Fruit fly (Drosophila melanogaster) whole organism, prepupa: Measurements from ENCODE around the gene Targ2.

Experiments
- CG10631 ChIP-seq: fragments of 200-800 bp; sonication (Bioruptor generic); optimal IDR thresholded peaks from 2 replicates; lab custom pipeline; 2016; ENCODE audit warnings: missing biosample characterization, missing genetic modification characterization
- CG10669 ChIP-seq: fragments of 200-800 bp; sonication (Bioruptor generic); optimal IDR thresholded peaks from 3 replicates; lab custom pipeline; 2018; ENCODE audit warnings: missing biosample characterization, mild to moderate bottlenecking, missing genetic modification characterization, moderate library complexity
- CG11294 ChIP-seq: fragments of 200-800 bp; sonication (Bioruptor generic); IDR thresholded peaks from 2 replicates; pipeline ENCODE4 v1.3.6; 2022; ENCODE audit warnings: missing biosample characterization, missing genetic modification characterization
- CG15336 ChIP-seq: fragments of 200-800 bp; sonication (Bioruptor generic); IDR thresholded peaks from 2 replicates; pipeline ENCODE4 v1.3.6; 2022; ENCODE audit warnings: missing biosample characterization, missing genetic modification characterization
- CG1621 ChIP-seq: fragments of 200-800 bp; sonication (Bioruptor generic); optimal IDR thresholded peaks from 3 replicates; lab custom pipeline; 2018; ENCODE audit warnings: missing biosample characterization, mild to moderate bottlenecking, missing genetic modification characterization
- CG32006 ChIP-seq: fragments of 200-800 bp; sonication (Bioruptor generic); optimal IDR thresholded peaks from 3 replicates; lab custom pipeline; 2017; ENCODE audit warnings: missing biosample characterization, mild to moderate bottlenecking, missing genetic modification characterization
- CG34406 ChIP-seq: fragments of 200-800 bp; sonication (Bioruptor generic); optimal IDR thresholded peaks from 3 replicates; lab custom pipeline; 2016; ENCODE audit warnings: missing biosample characterization, missing genetic modification characterization
- CG3919 ChIP-seq: fragments of 200-800 bp; sonication (Bioruptor generic); optimal IDR thresholded peaks from 3 replicates; lab custom pipeline; 2016; ENCODE audit warnings: missing biosample characterization, missing genetic modification characterization
- CG4318 ChIP-seq: fragments of 200-800 bp; sonication (Bioruptor generic); optimal IDR thresholded peaks from 3 replicates; lab custom pipeline; 2017; ENCODE audit warnings: missing biosample characterization, mild to moderate bottlenecking, missing genetic modification characterization
- CG6163 ChIP-seq: fragments of 200-800 bp; sonication (Bioruptor generic); IDR thresholded peaks from 3 replicates; pipeline ENCODE4 v1.3.6; 2022; ENCODE audit warnings: missing biosample characterization, missing genetic modification characterization
- CG6808 ChIP-seq: fragments of 200-800 bp; sonication (Bioruptor generic); optimal IDR thresholded peaks from 3 replicates; lab custom pipeline; 2017; ENCODE audit warnings: missing biosample characterization, missing genetic modification characterization, mild to moderate bottlenecking, moderate library complexity, missing genetic modification reagents
- CG7368 ChIP-seq: fragments of 200-800 bp; sonication (Bioruptor generic); optimal IDR thresholded peaks from 3 replicates; lab custom pipeline; 2016; ENCODE audit warnings: missing biosample characterization, missing genetic modification characterization
- CG8119 ChIP-seq: fragments of 200-800 bp; sonication (Bioruptor generic); IDR thresholded peaks from 3 replicates; pipeline ENCODE4 v1.3.6; 2022; ENCODE audit warnings: missing biosample characterization, missing genetic modification characterization
- CG8632 ChIP-seq: fragments of 200-800 bp; sonication (Bioruptor generic); optimal IDR thresholded peaks from 3 replicates; lab custom pipeline; 2016; ENCODE audit warnings: missing biosample characterization, missing genetic modification characterization
- CG9139 ChIP-seq: fragments of 200-800 bp; sonication (Bioruptor generic); optimal IDR thresholded peaks from 3 replicates; lab custom pipeline; 2017; ENCODE audit warnings: missing biosample characterization, mild to moderate bottlenecking, missing genetic modification characterization
- Eip78C ChIP-seq: fragments of 200-800 bp; sonication (Bioruptor generic); peaks from one replicate; lab custom pipeline; 2016; ENCODE audit warnings: missing biosample characterization, missing genetic modification characterization
- Eip93F ChIP-seq: fragments of 200-800 bp; sonication (Bioruptor generic); optimal IDR thresholded peaks from 2 replicates; lab custom pipeline; 2016; ENCODE audit warnings: missing biosample characterization, mild to moderate bottlenecking, missing genetic modification characterization
- Ets21C ChIP-seq: fragments of 200-800 bp; sonication (Bioruptor generic); optimal IDR thresholded peaks from 3 replicates; lab custom pipeline; 2016; ENCODE audit warnings: missing biosample characterization, missing genetic modification characterization
- Ets96B ChIP-seq: fragments of 200-800 bp; optimal IDR thresholded peaks from 2 replicates; lab custom pipeline; 2019; ENCODE audit warnings: missing biosample characterization, mild to moderate bottlenecking, missing genetic modification characterization, moderate library complexity
- Hr38 ChIP-seq: sonication (Bioruptor generic); optimal IDR thresholded peaks from 2 replicates; lab custom pipeline; 2016; ENCODE audit warnings: missing biosample characterization, missing genetic modification characterization
- Hr39 ChIP-seq: fragments of 200-800 bp; sonication (Bioruptor generic); optimal IDR thresholded peaks from 2 replicates; lab custom pipeline; 2016; ENCODE audit warnings: missing biosample characterization, missing genetic modification characterization
- Hr4 ChIP-seq: fragments of 200-800 bp; sonication (Bioruptor generic); optimal IDR thresholded peaks from 3 replicates; lab custom pipeline; 2016; ENCODE audit warnings: missing biosample characterization, missing genetic modification characterization
- Met ChIP-seq: fragments of 200-800 bp; sonication (Bioruptor generic); optimal IDR thresholded peaks from 3 replicates; lab custom pipeline; 2016; ENCODE audit warnings: missing biosample characterization, missing genetic modification characterization
- OdsH ChIP-seq: fragments of 200-800 bp; sonication (Bioruptor generic); optimal IDR thresholded peaks from 3 replicates; lab custom pipeline; 2016; ENCODE audit warnings: missing biosample characterization, missing genetic modification characterization
- Smox ChIP-seq: fragments of 200-800 bp; sonication (Bioruptor generic); optimal IDR thresholded peaks from 3 replicates; lab custom pipeline; 2016; ENCODE audit warnings: missing biosample characterization, missing genetic modification characterization
- Sox14 ChIP-seq: fragments of 200-800 bp; sonication (Bioruptor generic); optimal IDR thresholded peaks from 3 replicates; lab custom pipeline; 2016; ENCODE audit warnings: missing biosample characterization, missing genetic modification characterization
- achi ChIP-seq: fragments of 200-800 bp; sonication (Bioruptor generic); optimal IDR thresholded peaks from 3 replicates; lab custom pipeline; 2016; ENCODE audit warnings: missing biosample characterization, missing genetic modification characterization
- cyc ChIP-seq: fragments of 200-800 bp; sonication (Bioruptor generic); optimal IDR thresholded peaks from 3 replicates; lab custom pipeline; 2016; ENCODE audit warnings: missing biosample characterization, missing genetic modification characterization
- dac ChIP-seq: fragments of 200-800 bp; sonication (Bioruptor generic); optimal IDR thresholded peaks from 2 replicates; lab custom pipeline; 2017; ENCODE audit warnings: missing biosample characterization, mild to moderate bottlenecking, missing genetic modification characterization
- dsx ChIP-seq: fragments of 200-800 bp; optimal IDR thresholded peaks from 3 replicates; lab custom pipeline; 2019; ENCODE audit warnings: missing biosample characterization, mild to moderate bottlenecking, missing genetic modification characterization, moderate library complexity; ENCODE audit not compliant: poor library complexity, severe bottlenecking
- eg ChIP-seq: fragments of 200-800 bp; sonication (Bioruptor generic); IDR thresholded peaks from 3 replicates; pipeline ENCODE4 v1.3.6; 2022; ENCODE audit warnings: missing biosample characterization, missing genetic modification characterization
- esn ChIP-seq: fragments of 200-800 bp; sonication (Bioruptor generic); optimal IDR thresholded peaks from 2 replicates; lab custom pipeline; 2016; ENCODE audit warnings: missing biosample characterization, mild to moderate bottlenecking, missing genetic modification characterization, moderate library complexity
- fd59A ChIP-seq: fragments of 200-800 bp; sonication (Bioruptor generic); optimal IDR thresholded peaks from 2 replicates; lab custom pipeline; 2017; ENCODE audit warnings: missing biosample characterization, mild to moderate bottlenecking, missing genetic modification characterization, missing genetic modification reagents
- fd85E ChIP-seq: fragments of 200-800 bp; sonication (Bioruptor generic); optimal IDR thresholded peaks from 3 replicates; lab custom pipeline; 2016; ENCODE audit warnings: missing biosample characterization, missing genetic modification characterization
- fkh ChIP-seq: fragments of 200-800 bp; sonication (Bioruptor generic); optimal IDR thresholded peaks from 3 replicates; lab custom pipeline; 2017; ENCODE audit warnings: missing biosample characterization, mild to moderate bottlenecking, missing genetic modification characterization, moderate library complexity
- lz ChIP-seq: fragments of 200-800 bp; sonication (Bioruptor generic); optimal IDR thresholded peaks from 3 replicates; lab custom pipeline; 2016; ENCODE audit warnings: missing biosample characterization, missing genetic modification characterization
- net ChIP-seq: fragments of 200-800 bp; sonication (Bioruptor generic); optimal IDR thresholded peaks from 3 replicates; lab custom pipeline; 2016; ENCODE audit warnings: missing biosample characterization, missing genetic modification characterization
- pdm3 ChIP-seq: fragments of 200-800 bp; sonication (Bioruptor generic); optimal IDR thresholded peaks from 3 replicates; lab custom pipeline; 2016; ENCODE audit warnings: missing biosample characterization, missing genetic modification characterization
- salr ChIP-seq, 2 experiments: fragments of 200-800 bp; sonication (Bioruptor generic); optimal IDR thresholded peaks; 3 replicates each; lab custom pipeline; 2016 to 2018; ENCODE audit warnings: missing biosample characterization in 2 of 2, missing genetic modification characterization in 2 of 2, mild to moderate bottlenecking in 1 of 2
- ss ChIP-seq, 2 experiments: fragments of 200-800 bp; sonication (Bioruptor generic); optimal IDR thresholded peaks; 2 replicates in 1 of 2; 3 replicates in 1 of 2; lab custom pipeline; 2017 to 2018; ENCODE audit warnings: mild to moderate bottlenecking in 2 of 2, missing biosample characterization in 2 of 2, missing genetic modification characterization in 2 of 2, moderate library complexity in 1 of 2
- svp ChIP-seq: fragments of 200-800 bp; sonication (Bioruptor generic); peaks from one replicate; lab custom pipeline; 2016; ENCODE audit warnings: missing biosample characterization, missing genetic modification characterization
- topi ChIP-seq: fragments of 200-800 bp; sonication (Bioruptor generic); optimal IDR thresholded peaks from 3 replicates; lab custom pipeline; 2016; ENCODE audit warnings: missing biosample characterization, missing genetic modification characterization
- vri ChIP-seq: fragments of 200-800 bp; sonication (Bioruptor generic); optimal IDR thresholded peaks from 3 replicates; lab custom pipeline; 2016; ENCODE audit warnings: missing biosample characterization, mild to moderate bottlenecking, missing genetic modification characterization

The Targ2 gene

dm6 chr3L:21201246-21201896, 1.7 kb downstream of the Targ2 start:
- TF ChIP-seq fkh (peak; percentile 73), Eip78C (GFP tag; lab: Kevin White, UChicago) (no peak)

- TF ChIP-seq CG6808 (GFP tag; lab: Kevin White, UChicago) (peak; percentile 4), OdsH (peak; percentile 29), Eip93F (GFP tag; lab: Kevin White, UChicago) (no peak), CG7368 (no peak), CG1621 (tag; lab: Kevin White, UChicago) (no peak), CG10669 (GFP tag; lab: Kevin White, UChicago) (peak; percentile 4), CG8119 (GFP tag; lab: Robert Waterston, UW) (peak; percentile 49; the same call in 2 of the 3 replicates), svp (GFP tag; lab: Kevin White, UChicago) (peak; percentile 96), CG34406 (GFP tag; lab: Kevin White, UChicago) (peak; percentile 10), Ets96B (tag; lab: Kevin White, UChicago) (peak; percentile 2), CG11294 (GFP tag; lab: Robert Waterston, UW) (0 out of 2 replicates have a peak, but pooled peaks have one; percentile 29), esn (GFP tag; lab: Kevin White, UChicago) (peak; percentile 12), eg (peak; percentile 26; the same call in 1 of the 3 replicates), lz (GFP tag; lab: Kevin White, UChicago) (no peak), Hr4 (GFP tag; lab: Kevin White, UChicago) (peak; percentile 10), topi (no peak), ss (GFP tag; optimal IDR thresholded peaks at IDR 0.05; lab: Kevin White, UChicago) (no peak), CG8632 (GFP tag; lab: Kevin White, UChicago) (no peak), Eip78C (GFP tag; lab: Kevin White, UChicago) (peak; percentile 37), fkh (no peak), Hr39 (GFP tag; lab: Kevin White, UChicago) (no peak), Smox (GFP tag; lab: Kevin White, UChicago) (peak; percentile 12), achi (GFP tag; lab: Kevin White, UChicago) (peak; percentile 41), pdm3 (no peak), CG4318 (GFP tag; lab: Kevin White, UChicago) (peak; percentile 5)
Observed at dm6 chr3L:21200587-21200986, 2.4 kb downstream of the Targ2 start.

- TF ChIP-seq CG8119 (GFP tag; lab: Robert Waterston, UW), result no peak
- peak; percentile 13 for TF ChIP-seq Hr4 (GFP tag; lab: Kevin White, UChicago)
- TF ChIP-seq fd59A (GFP tag; lab: Kevin White, UChicago), result no peak
- TF ChIP-seq Met (GFP tag; lab: Kevin White, UChicago), result no peak
- TF ChIP-seq esn (GFP tag; lab: Kevin White, UChicago), result peak; percentile 54
- peak; percentile 24 for TF ChIP-seq Smox (GFP tag; lab: Kevin White, UChicago)
- TF ChIP-seq pdm3, result peak; percentile 31
- TF ChIP-seq dsx (GFP tag; lab: Kevin White, UChicago), result no peak
- TF ChIP-seq CG3919, result no peak
- no peak for TF ChIP-seq topi
- TF ChIP-seq CG10631 (GFP tag; lab: Kevin White, UChicago), result peak; percentile 20
- peak; percentile 56 for TF ChIP-seq Hr39 (GFP tag; lab: Kevin White, UChicago)
- TF ChIP-seq CG34406 (GFP tag; lab: Kevin White, UChicago), result peak; percentile 25
- TF ChIP-seq eg, result no peak
- TF ChIP-seq lz (GFP tag; lab: Kevin White, UChicago), result peak; percentile 7
- peak; percentile 33 for TF ChIP-seq Eip78C (GFP tag; lab: Kevin White, UChicago)
- peak; percentile 22 for TF ChIP-seq achi (GFP tag; lab: Kevin White, UChicago)
- TF ChIP-seq CG7368, result no peak
- no peak for TF ChIP-seq dac (GFP tag; lab: Kevin White, UChicago)
- no peak for TF ChIP-seq CG1621 (tag; lab: Kevin White, UChicago)
- no peak for TF ChIP-seq CG8632 (GFP tag; lab: Kevin White, UChicago)
- TF ChIP-seq CG32006 (GFP tag; lab: Kevin White, UChicago), result peak; percentile 1
- no peak for TF ChIP-seq Ets21C (GFP tag; lab: Kevin White, UChicago)
- TF ChIP-seq fd85E, result no peak
- TF ChIP-seq CG6808 (GFP tag; lab: Kevin White, UChicago), result no peak
- no peak for TF ChIP-seq Hr38 (GFP tag; lab: Kevin White, UChicago)
- no peak for TF ChIP-seq CG4318 (GFP tag; lab: Kevin White, UChicago)
- no peak for TF ChIP-seq CG9139
- TF ChIP-seq Ets96B (tag; lab: Kevin White, UChicago), result no peak
- peak; percentile 43 for TF ChIP-seq vri
- TF ChIP-seq salr (GFP tag; optimal IDR thresholded peaks at IDR 0.05; lab: Kevin White, UChicago), result no peak
- TF ChIP-seq fkh, result peak; percentile 100
- no peak for TF ChIP-seq CG15336
- TF ChIP-seq Sox14 (GFP tag; lab: Kevin White, UChicago), result peak; percentile 40
- no peak for TF ChIP-seq Eip93F (GFP tag; lab: Kevin White, UChicago)
- peak; percentile 12; the same call in 1 of the 3 replicates for TF ChIP-seq CG6163 (GFP tag; lab: Robert Waterston, UW)
- TF ChIP-seq CG10669 (GFP tag; lab: Kevin White, UChicago), result no peak
- no peak for TF ChIP-seq cyc
- peak; percentile 31 for TF ChIP-seq OdsH
- TF ChIP-seq net (GFP tag; lab: Kevin White, UChicago), result peak; percentile 31
Observed at dm6 chr3L:21196563-21196962, 6.5 kb downstream of the Targ2 start, which contains the start of the genes Targ3 and park. Gene Targ3, plus strand, starts transcription at chr3L:21196831. Gene park, minus strand, starts transcription at chr3L:21196853.
